Worm (Caenorhabditis elegans): Measurements from ENCODE around the gene slc-5A12.

DNA sequence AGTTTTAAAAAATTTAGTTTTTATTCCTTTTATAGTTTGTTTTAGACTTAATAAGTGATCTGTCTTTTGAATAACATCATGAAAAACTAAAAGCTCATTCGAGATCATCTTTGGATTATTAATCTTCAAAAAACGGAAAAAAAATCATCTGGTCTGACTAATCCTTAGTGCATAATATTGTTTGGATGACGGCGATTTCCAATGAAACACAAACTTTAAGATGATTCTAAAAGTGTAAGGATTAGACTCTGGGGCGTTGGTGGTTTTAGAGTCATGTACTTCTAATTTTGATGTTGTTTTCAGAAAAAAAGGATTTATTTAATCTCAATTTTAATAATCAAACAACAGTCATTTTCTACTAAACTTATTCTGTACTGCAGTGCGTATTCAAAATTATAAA, 43.9 kb upstream of the slc-5A12 start:
- TF ChIP-seq hmbx-1 (tag; optimal IDR thresholded peaks at IDR 0.05) (no peak), tbx-37 (GFP tag; conservative IDR thresholded peaks at IDR 0.05) (no peak), hnd-1 (tag; optimal IDR thresholded peaks at IDR 0.05) (no peak), pes-1 (GFP tag; IDR thresholded peaks at IDR 0.05) (no peak), hmg-4 (GFP tag; optimal IDR thresholded peaks at IDR 0.05) (no peak)
